Worm (Caenorhabditis elegans) whole organism, late embryonic: ENCODE measurements around the gene znf-593.

Experiments
- C08G9.2 ChIP-seq: sonication (generic microtip); optimal IDR thresholded peaks from 2 replicates; lab custom pipeline; 2016; ENCODE audit warnings: mild to moderate bottlenecking, missing genetic modification characterization, moderate library complexity, missing compliant biosample characterization
- F13H6.1 ChIP-seq: sonication (generic microtip); optimal IDR thresholded peaks from 2 replicates; lab custom pipeline; 2016; ENCODE audit warnings: missing genetic modification characterization, missing compliant biosample characterization
- K09A11.1 ChIP-seq: sonication (generic microtip); optimal IDR thresholded peaks from 2 replicates; lab custom pipeline; 2017; ENCODE audit warnings: antibody characterized with exemption, mild to moderate bottlenecking, missing genetic modification characterization, missing compliant biosample characterization; ENCODE audit not compliant: insufficient read depth
- T23F11.4 ChIP-seq: fragments of 200-800 bp; sonication (Bioruptor generic); optimal IDR thresholded peaks from 2 replicates; lab custom pipeline; 2018; ENCODE audit warnings: mild to moderate bottlenecking, missing genetic modification characterization, missing compliant biosample characterization
- ama-1 ChIP-seq: fragments of 150-350 bp; optimal IDR thresholded peaks from 2 replicates; lab custom pipeline; 2014
- ceh-14 ChIP-seq: sonication (generic microtip); optimal IDR thresholded peaks from 2 replicates; lab custom pipeline; 2016; ENCODE audit warnings: missing genotype, missing genetic modification characterization, missing compliant biosample characterization
- ceh-18 ChIP-seq: sonication (generic microtip); optimal IDR thresholded peaks from 2 replicates; lab custom pipeline; 2016; ENCODE audit warnings: missing genetic modification characterization, missing compliant biosample characterization
- ceh-19 ChIP-seq: fragments of 200-800 bp; sonication (Bioruptor generic); optimal IDR thresholded peaks from 2 replicates; lab custom pipeline; 2018; ENCODE audit warnings: mild to moderate bottlenecking, missing genetic modification characterization, missing compliant biosample characterization
- ceh-2 ChIP-seq: sonication (generic microtip); optimal IDR thresholded peaks from 2 replicates; lab custom pipeline; 2016; ENCODE audit warnings: missing genotype, missing genetic modification characterization, missing compliant biosample characterization
- ceh-24 ChIP-seq: sonication (generic microtip); optimal IDR thresholded peaks from 2 replicates; lab custom pipeline; 2016; ENCODE audit warnings: mild to moderate bottlenecking, missing genetic modification characterization, missing compliant biosample characterization
- ceh-31 ChIP-seq: sonication (generic microtip); optimal IDR thresholded peaks from 2 replicates; lab custom pipeline; 2016; ENCODE audit warnings: missing genetic modification characterization, missing compliant biosample characterization
- ceh-34 ChIP-seq: sonication (generic microtip); optimal IDR thresholded peaks from 2 replicates; lab custom pipeline; 2016; ENCODE audit warnings: mild to moderate bottlenecking, missing genetic modification characterization, missing compliant biosample characterization
- ceh-48 ChIP-seq: sonication (generic microtip); optimal IDR thresholded peaks from 2 replicates; lab custom pipeline; 2016; ENCODE audit warnings: missing genetic modification characterization, inconsistent platforms, missing compliant biosample characterization
- ceh-6 ChIP-seq: fragments of 200-800 bp; sonication (Bioruptor generic); optimal IDR thresholded peaks from 2 replicates; lab custom pipeline; 2018; ENCODE audit warnings: mild to moderate bottlenecking, missing genetic modification characterization, missing compliant biosample characterization
- ceh-9 ChIP-seq: sonication (generic microtip); optimal IDR thresholded peaks from 2 replicates; lab custom pipeline; 2016; ENCODE audit warnings: mild to moderate bottlenecking, missing genetic modification characterization, inconsistent platforms, missing compliant biosample characterization
- che-1 ChIP-seq: sonication (generic microtip); optimal IDR thresholded peaks from 2 replicates; lab custom pipeline; 2016; ENCODE audit warnings: mild to moderate bottlenecking, missing genetic modification characterization, missing compliant biosample characterization
- dmd-4 ChIP-seq: sonication (generic microtip); optimal IDR thresholded peaks from 2 replicates; lab custom pipeline; 2016; ENCODE audit warnings: borderline replicate concordance, missing genetic modification characterization, missing compliant biosample characterization
- dve-1 ChIP-seq: sonication (generic microtip); optimal IDR thresholded peaks from 2 replicates; lab custom pipeline; 2017; ENCODE audit warnings: antibody characterized with exemption, mild to moderate bottlenecking, missing genetic modification characterization, missing compliant biosample characterization
- elt-2 ChIP-seq: sonication (generic microtip); optimal IDR thresholded peaks from 2 replicates; lab custom pipeline; 2016; ENCODE audit warnings: missing genetic modification reagents, missing genetic modification characterization, missing compliant biosample characterization
- elt-4 ChIP-seq: sonication (generic microtip); optimal IDR thresholded peaks from 2 replicates; lab custom pipeline; 2016; ENCODE audit warnings: missing genetic modification characterization, missing compliant biosample characterization
- eyg-1 ChIP-seq: sonication (generic microtip); optimal IDR thresholded peaks from 2 replicates; lab custom pipeline; 2016; ENCODE audit warnings: missing genotype, missing genetic modification characterization, missing compliant biosample characterization
- fax-1 ChIP-seq: sonication (generic microtip); optimal IDR thresholded peaks from 2 replicates; lab custom pipeline; 2016; ENCODE audit warnings: missing genotype, missing genetic modification characterization, missing compliant biosample characterization
- fkh-10 ChIP-seq: fragments of 150-350 bp; optimal IDR thresholded peaks from 2 replicates; lab custom pipeline; 2014; ENCODE audit warnings: missing biosample characterization, missing genetic modification reagents, missing genetic modification characterization
- fkh-6 ChIP-seq: sonication (generic microtip); optimal IDR thresholded peaks from 2 replicates; lab custom pipeline; 2016; ENCODE audit warnings: missing genetic modification characterization, missing compliant biosample characterization
- hlh-6 ChIP-seq: sonication (generic microtip); optimal IDR thresholded peaks from 2 replicates; lab custom pipeline; 2016; ENCODE audit warnings: missing genotype, missing genetic modification characterization, missing compliant biosample characterization
- hlh-8 ChIP-seq: sonication (generic microtip); optimal IDR thresholded peaks from 2 replicates; lab custom pipeline; 2016; ENCODE audit warnings: missing genotype, missing genetic modification characterization, missing compliant biosample characterization
- lim-6 ChIP-seq: sonication (generic microtip); optimal IDR thresholded peaks from 2 replicates; lab custom pipeline; 2016; ENCODE audit warnings: missing genetic modification characterization, missing compliant biosample characterization
- madf-2 ChIP-seq: sonication (generic microtip); optimal IDR thresholded peaks from 2 replicates; lab custom pipeline; 2017; ENCODE audit warnings: missing genetic modification characterization, missing compliant biosample characterization
- nfya-1 ChIP-seq: sonication (generic microtip); optimal IDR thresholded peaks from 2 replicates; lab custom pipeline; 2017; ENCODE audit warnings: missing genetic modification characterization, mild to moderate bottlenecking, missing compliant biosample characterization, antibody characterized with exemption, moderate library complexity
- nhr-11 ChIP-seq: fragments of 150-350 bp; optimal IDR thresholded peaks from 2 replicates; lab custom pipeline; 2014; ENCODE audit warnings: missing biosample characterization, missing genetic modification characterization
- nhr-232 ChIP-seq: sonication (generic microtip); optimal IDR thresholded peaks from 2 replicates; lab custom pipeline; 2016; ENCODE audit warnings: missing genetic modification characterization, missing compliant biosample characterization
- npax-4 ChIP-seq: sonication (generic microtip); optimal IDR thresholded peaks from 2 replicates; lab custom pipeline; 2016; ENCODE audit warnings: missing genetic modification characterization, missing compliant biosample characterization
- pag-3 ChIP-seq: sonication (generic microtip); optimal IDR thresholded peaks from 2 replicates; lab custom pipeline; 2016; ENCODE audit warnings: missing compliant biosample characterization, missing genetic modification characterization, borderline replicate concordance
- pat-9 ChIP-seq: fragments of 200-800 bp; sonication (Bioruptor generic); optimal IDR thresholded peaks from 2 replicates; lab custom pipeline; 2018; ENCODE audit warnings: mild to moderate bottlenecking, missing genetic modification characterization, moderate library complexity, missing compliant biosample characterization
- pha-2 ChIP-seq: sonication (generic microtip); optimal IDR thresholded peaks from 2 replicates; lab custom pipeline; 2017; ENCODE audit warnings: mild to moderate bottlenecking, missing genetic modification characterization, missing compliant biosample characterization
- pha-4 ChIP-seq: fragments of 150-350 bp; optimal IDR thresholded peaks from 2 replicates; lab custom pipeline; 2018; ENCODE audit warnings: missing biosample characterization, missing genetic modification reagents, missing genetic modification characterization
- pqm-1 ChIP-seq: sonication (generic microtip); optimal IDR thresholded peaks from 2 replicates; lab custom pipeline; 2016; ENCODE audit warnings: missing genetic modification characterization, missing compliant biosample characterization
- pros-1 ChIP-seq: fragments of 150-350 bp; optimal IDR thresholded peaks from 2 replicates; lab custom pipeline; 2014; ENCODE audit warnings: missing biosample characterization, missing genetic modification reagents, missing genetic modification characterization
- ref-2 ChIP-seq: sonication (generic microtip); optimal IDR thresholded peaks from 2 replicates; lab custom pipeline; 2016; ENCODE audit warnings: missing genetic modification characterization, missing compliant biosample characterization
- rnt-1 ChIP-seq: sonication (generic microtip); optimal IDR thresholded peaks from 2 replicates; lab custom pipeline; 2016; ENCODE audit warnings: missing genetic modification characterization, missing compliant biosample characterization
- sdc-2 ChIP-seq: sonication (generic microtip); optimal IDR thresholded peaks from 2 replicates; lab custom pipeline; 2016; ENCODE audit warnings: missing genotype, missing genetic modification characterization, missing compliant biosample characterization
- sox-2 ChIP-seq: fragments of 200-800 bp; sonication (Bioruptor generic); IDR thresholded peaks from 2 replicates; pipeline ENCODE4 v1.3.6; 2022; ENCODE audit warnings: missing genetic modification reagents, missing genetic modification characterization, missing compliant biosample characterization
- sox-4 ChIP-seq: sonication (generic microtip); optimal IDR thresholded peaks from 2 replicates; lab custom pipeline; 2017; ENCODE audit warnings: mild to moderate bottlenecking, missing genetic modification characterization, inconsistent platforms, missing compliant biosample characterization
- tbx-2 ChIP-seq: sonication (generic microtip); optimal IDR thresholded peaks from 2 replicates; lab custom pipeline; 2016; ENCODE audit warnings: missing genetic modification characterization, missing compliant biosample characterization
- tbx-7 ChIP-seq: sonication (generic microtip); optimal IDR thresholded peaks from 2 replicates; lab custom pipeline; 2016; ENCODE audit warnings: missing genotype, missing genetic modification characterization, missing compliant biosample characterization
- ttx-3 ChIP-seq: sonication (generic microtip); optimal IDR thresholded peaks from 2 replicates; lab custom pipeline; 2016; ENCODE audit warnings: missing genetic modification reagents, missing genetic modification characterization, missing compliant biosample characterization
- unc-3 ChIP-seq, 2 experiments: fragments of 200-800 bp in 1 of 2; sonication (Bioruptor generic) in 1 of 2; sonication (generic microtip) in 1 of 2; conservative IDR thresholded peaks in 1 of 2; optimal IDR thresholded peaks in 1 of 2; 2 replicates each; pipeline versions ENCODE4 v1.3.6 to Lab custom; 2016 to 2022; ENCODE audit warnings: missing compliant biosample characterization in 2 of 2, missing genetic modification characterization in 2 of 2, missing genetic modification reagents in 1 of 2
- unc-55 ChIP-seq: sonication (generic microtip); optimal IDR thresholded peaks from 2 replicates; lab custom pipeline; 2017; ENCODE audit warnings: missing biosample characterization, missing genetic modification reagents, missing genetic modification characterization
- unc-86 ChIP-seq: sonication (generic microtip); optimal IDR thresholded peaks from 2 replicates; lab custom pipeline; 2016; ENCODE audit warnings: missing genetic modification characterization, missing compliant biosample characterization

Gene znf-593

ce11 chrIII:11946062-11946749 is 27.7 kb upstream of the znf-593 start (continued):
- TF ChIP-seq elt-2 (peak; percentile 69), ceh-24 (tag; lab: Kevin White, UChicago) (no peak), nhr-232 (tag; lab: Kevin White, UChicago) (no peak), ref-2 (tag; lab: Kevin White, UChicago) (peak; percentile 79), dmd-4 (tag; lab: Kevin White, UChicago) (peak; percentile 34), ama-1 (lab: Kevin White, UChicago) (no peak), hlh-8 (tag; lab: Kevin White, UChicago) (peak; percentile 87), unc-3 (GFP tag; conservative IDR thresholded peaks at IDR 0.05; lab: Robert Waterston, UW) (peak; percentile 64), unc-3 (tag; optimal IDR thresholded peaks at IDR 0.05; lab: Kevin White, UChicago) (peak; percentile 33), pqm-1 (tag; lab: Kevin White, UChicago) (peak; percentile 59), ceh-19 (GFP tag; lab: Kevin White, UChicago) (peak; percentile 33), pros-1 (tag; lab: Kevin White, UChicago) (no peak), che-1 (tag; lab: Kevin White, UChicago) (no peak), sox-2 (GFP tag; lab: Robert Waterston, UW) (no peak), sox-4 (tag; lab: Kevin White, UChicago) (no peak), hlh-6 (tag; lab: Kevin White, UChicago) (peak; percentile 65), eyg-1 (tag; lab: Kevin White, UChicago) (peak; percentile 70), ceh-14 (tag; lab: Kevin White, UChicago) (peak; percentile 47), dve-1 (no peak), pha-2 (peak; percentile 42), fkh-10 (no peak), madf-2 (tag; lab: Kevin White, UChicago) (no peak), ttx-3 (tag; lab: Kevin White, UChicago) (peak; percentile 14), pat-9 (tag; lab: Kevin White, UChicago) (no peak), ceh-2 (tag; lab: Kevin White, UChicago) (peak; percentile 98), unc-86 (peak; percentile 49), elt-4 (tag; lab: Kevin White, UChicago) (no peak), npax-4 (tag; lab: Kevin White, UChicago) (no peak), tbx-7 (tag; lab: Kevin White, UChicago) (peak; percentile 96), fkh-6 (tag; lab: Kevin White, UChicago) (peak; percentile 51), K09A11.1 (tag; lab: Kevin White, UChicago) (no peak), tbx-2 (tag; lab: Kevin White, UChicago) (peak; percentile 94), pha-4 (tag; lab: Kevin White, UChicago) (no peak), F13H6.1 (peak; percentile 72), sdc-2 (peak; percentile 41), ceh-48 (tag; lab: Kevin White, UChicago) (no peak), ceh-18 (peak; percentile 6), T23F11.4 (GFP tag; lab: Kevin White, UChicago) (no peak), ceh-6 (GFP tag; lab: Kevin White, UChicago) (no peak)
- TF ChIP-seq, all 69 proteins: peak for 35

ce11 chrIII:11942664-11943063 is 24.1 kb upstream of the znf-593 start:
- TF ChIP-seq unc-3 (GFP tag; conservative IDR thresholded peaks at IDR 0.05; lab: Robert Waterston, UW) (no peak), unc-3 (tag; optimal IDR thresholded peaks at IDR 0.05; lab: Kevin White, UChicago) (no peak), lim-6 (tag; lab: Kevin White, UChicago) (no peak), fax-1 (tag; lab: Kevin White, UChicago) (no peak), F13H6.1 (no peak), tbx-2 (tag; lab: Kevin White, UChicago) (peak; percentile 34), rnt-1 (tag; lab: Kevin White, UChicago) (peak; percentile 60), nfya-1 (peak; percentile 64), ceh-18 (peak; percentile 79), elt-4 (tag; lab: Kevin White, UChicago) (no peak), unc-55 (GFP tag; lab: Kevin White, UChicago) (peak; percentile 83), dmd-4 (tag; lab: Kevin White, UChicago) (no peak), ceh-31 (tag; lab: Kevin White, UChicago) (peak; percentile 34), pat-9 (tag; lab: Kevin White, UChicago) (peak; percentile 53), ceh-24 (tag; lab: Kevin White, UChicago) (no peak), K09A11.1 (tag; lab: Kevin White, UChicago) (no peak), fkh-6 (tag; lab: Kevin White, UChicago) (no peak), pag-3 (tag; lab: Kevin White, UChicago) (no peak), ceh-9 (tag; lab: Kevin White, UChicago) (no peak), ceh-48 (tag; lab: Kevin White, UChicago) (no peak), ceh-34 (peak; percentile 58), nhr-11 (tag; lab: Kevin White, UChicago) (no peak), nhr-232 (tag; lab: Kevin White, UChicago) (no peak), C08G9.2 (peak; percentile 5)
- TF ChIP-seq, all 69 proteins: peak for 9
